Worm (Caenorhabditis elegans) whole organism, L2 larva: ENCODE results near the gene Y73B6BL.47.

Experiments used
- ZK546.5 ChIP-seq: sonication (generic microtip); optimal IDR thresholded peaks from 2 replicates; lab custom pipeline; 2017; ENCODE audit warnings: missing biosample characterization, missing genetic modification characterization
- ama-1 ChIP-seq: fragments of 150-350 bp; optimal IDR thresholded peaks from 2 replicates; lab custom pipeline; 2018; ENCODE audit warnings: inconsistent platforms
- ceh-82 ChIP-seq: fragments of 150-350 bp; optimal IDR thresholded peaks from 2 replicates; lab custom pipeline; 2014; ENCODE audit warnings: missing biosample characterization, missing genetic modification characterization
- elt-1 ChIP-seq: fragments of 150-350 bp; optimal IDR thresholded peaks from 2 replicates; lab custom pipeline; 2014; ENCODE audit warnings: missing biosample characterization, missing genetic modification characterization
- elt-3 ChIP-seq: sonication (generic microtip); optimal IDR thresholded peaks from 2 replicates; lab custom pipeline; 2017; ENCODE audit warnings: missing biosample characterization, missing genetic modification characterization
- lin-39 ChIP-seq: fragments of 150-350 bp; optimal IDR thresholded peaks from 2 replicates; lab custom pipeline; 2014; ENCODE audit warnings: missing biosample characterization, missing genetic modification reagents, missing genetic modification characterization
- lsy-2 ChIP-seq, 2 experiments: fragments of 150-350 bp in 1 of 2; sonication (generic microtip) in 1 of 2; optimal IDR thresholded peaks; 2 replicates each; lab custom pipeline; 2014 to 2017; ENCODE audit warnings: missing biosample characterization in 2 of 2, missing genetic modification characterization in 2 of 2
- nhr-10 ChIP-seq: sonication (generic microtip); optimal IDR thresholded peaks from 2 replicates; lab custom pipeline; 2017; ENCODE audit warnings: missing biosample characterization, missing genetic modification characterization
- nhr-23 ChIP-seq: fragments of 150-350 bp; optimal IDR thresholded peaks from 2 replicates; lab custom pipeline; 2014; ENCODE audit warnings: missing biosample characterization, missing genetic modification reagents, missing genetic modification characterization
- nhr-6 ChIP-seq: fragments of 150-350 bp; optimal IDR thresholded peaks from 2 replicates; lab custom pipeline; 2014; ENCODE audit warnings: missing biosample characterization, missing genetic modification characterization
- skn-1 ChIP-seq: sonication (generic microtip); optimal IDR thresholded peaks from 2 replicates; lab custom pipeline; 2017; ENCODE audit warnings: missing biosample characterization, missing genetic modification characterization
- snpc-4 ChIP-seq: fragments of 150-350 bp; optimal IDR thresholded peaks from 2 replicates; lab custom pipeline; 2014; ENCODE audit warnings: missing biosample characterization, missing genetic modification characterization
- ztf-4 ChIP-seq: fragments of 150-350 bp; optimal IDR thresholded peaks from 2 replicates; lab custom pipeline; 2014; ENCODE audit warnings: missing biosample characterization, missing genetic modification characterization

DNA sequence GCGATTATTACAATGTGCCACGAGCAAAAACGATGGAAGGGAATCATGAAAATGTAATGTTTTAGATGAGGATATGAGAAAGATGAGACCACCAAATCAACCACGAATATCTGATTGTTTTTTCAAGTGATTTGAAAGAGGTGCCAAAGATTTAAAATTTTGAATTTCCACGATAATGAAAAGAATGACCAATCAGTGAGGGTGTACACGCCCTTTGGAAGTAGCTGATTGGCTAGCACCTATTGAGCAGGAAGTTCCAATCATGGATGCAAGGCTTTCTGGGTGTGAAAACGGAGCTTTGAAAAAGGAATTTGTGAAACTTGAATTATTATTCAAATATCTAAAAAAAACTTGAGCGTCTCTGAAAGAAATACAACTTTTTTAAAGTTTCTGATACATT lies 29.8 kb downstream of the Y73B6BL.47 start:
- TF ChIP-seq lsy-2 (tag; optimal IDR thresholded peaks at IDR 0.05; lab: Kevin White, UChicago) (no peak), elt-1 (tag; lab: Kevin White, UChicago) (no peak), ZK546.5 (tag; lab: Kevin White, UChicago) (no peak), ama-1 (lab: Kevin White, UChicago) (no peak), ztf-4 (tag; lab: Kevin White, UChicago) (no peak), skn-1 (no peak), nhr-23 (tag; lab: Kevin White, UChicago) (no peak), nhr-6 (no peak), nhr-10 (tag; lab: Kevin White, UChicago) (no peak), lin-39 (tag; lab: Kevin White, UChicago) (no peak), elt-3 (tag; lab: Kevin White, UChicago) (no peak), snpc-4 (tag; lab: Kevin White, UChicago) (no peak), ceh-82 (tag; lab: Kevin White, UChicago) (no peak)
